Worm (Caenorhabditis elegans) whole organism, early embryonic: Measurements from ENCODE around the gene F11D5.5.

Source experiments
- F13C5.2 ChIP-seq: sonication (generic microtip); optimal IDR thresholded peaks from 2 replicates; lab custom pipeline; 2017; ENCODE audit warnings: mild to moderate bottlenecking, missing genetic modification characterization, inconsistent platforms, missing compliant biosample characterization
- aly-1 ChIP-seq: sonication (generic microtip); optimal IDR thresholded peaks from 2 replicates; lab custom pipeline; 2016; ENCODE audit warnings: missing genetic modification characterization, missing compliant biosample characterization
- ama-1 ChIP-seq: fragments of 150-350 bp; optimal IDR thresholded peaks from 2 replicates; lab custom pipeline; 2014
- ceh-13 ChIP-seq: fragments of 200-800 bp; sonication (Bioruptor generic); optimal IDR thresholded peaks from 2 replicates; lab custom pipeline; 2018; ENCODE audit warnings: mild to moderate bottlenecking, missing genetic modification characterization, missing compliant biosample characterization
- ceh-36 ChIP-seq: sonication (generic microtip); optimal IDR thresholded peaks from 2 replicates; lab custom pipeline; 2016; ENCODE audit warnings: missing genetic modification characterization, inconsistent platforms, missing compliant biosample characterization
- flt-1 ChIP-seq: fragments of 200-800 bp; sonication (Bioruptor generic); IDR thresholded peaks from 2 replicates; pipeline ENCODE4 v1.3.6; 2022; ENCODE audit warnings: missing genetic modification characterization, missing compliant biosample characterization
- hmbx-1 ChIP-seq: sonication (generic microtip); optimal IDR thresholded peaks from 2 replicates; lab custom pipeline; 2016; ENCODE audit warnings: mild to moderate bottlenecking, missing genetic modification characterization, missing compliant biosample characterization
- hnd-1 ChIP-seq: sonication (generic microtip); optimal IDR thresholded peaks from 2 replicates; lab custom pipeline; 2016; ENCODE audit warnings: missing genetic modification characterization, missing compliant biosample characterization
- tbx-11 ChIP-seq: fragments of 200-800 bp; sonication (Bioruptor generic); IDR thresholded peaks from 2 replicates; pipeline ENCODE4 v1.3.6; 2022; ENCODE audit warnings: missing genetic modification characterization, missing compliant biosample characterization
- tra-4 ChIP-seq: sonication (generic microtip); optimal IDR thresholded peaks from 2 replicates; lab custom pipeline; 2017; ENCODE audit warnings: missing genetic modification characterization, missing compliant biosample characterization

ce11 chrX:3332824-3333223, 31.0 kb downstream of the F11D5.5 start, which contains the start of gene F11D5.1:
- TF ChIP-seq tra-4, result no peak
- no peak for TF ChIP-seq ama-1
- TF ChIP-seq tbx-11 (GFP tag; lab: Robert Waterston, UW), result no peak
- no peak for TF ChIP-seq F13C5.2
- TF ChIP-seq aly-1 (tag; lab: Kevin White, UChicago), result no peak
- no peak for TF ChIP-seq ceh-36 (tag; lab: Kevin White, UChicago)
- TF ChIP-seq flt-1, result no peak
- no peak for TF ChIP-seq hnd-1 (tag; lab: Kevin White, UChicago)
- no peak for TF ChIP-seq ceh-13 (GFP tag; lab: Kevin White, UChicago)
- TF ChIP-seq hmbx-1, result no peak
